Fruit fly (Drosophila melanogaster): Measurements from ENCODE around the gene SNF4Agamma.

The SNF4Agamma gene

dm6 chr3R:21127352-21127985 lies 13.1 kb upstream of the SNF4Agamma start, which contains the start of the genes slmb and CG5793 (continued):
- TF ChIP-seq CG16813 (GFP tag; IDR thresholded peaks at IDR 0.05; ENCODE audit: partially characterized antibody) (peak; percentile 63), gcm2 (GFP tag; optimal IDR thresholded peaks at IDR 0.05) (no peak), CG3281 (GFP tag; optimal IDR thresholded peaks at IDR 0.05) (peak; percentile 28), emc (GFP tag; optimal IDR thresholded peaks at IDR 0.05) (no peak), tna (GFP tag; IDR thresholded peaks at IDR 0.05; ENCODE audit: partially characterized antibody) (peak; percentile 47), Meics (GFP tag; optimal IDR thresholded peaks at IDR 0.05) (peak; percentile 20), pnt (GFP tag; optimal IDR thresholded peaks at IDR 0.05) (peak; percentile 12), CG3995 (GFP tag; optimal IDR thresholded peaks at IDR 0.05) (peak; percentile 10), CG6683 (GFP tag; optimal IDR thresholded peaks at IDR 0.05) (no peak), pros (GFP tag; optimal IDR thresholded peaks at IDR 0.05) (no peak), wek (GFP tag; optimal IDR thresholded peaks at IDR 0.05) (no peak), HLH4C (GFP tag; IDR thresholded peaks at IDR 0.05; ENCODE audit: partially characterized antibody) (peak; percentile 68), MESR4 (GFP tag; optimal IDR thresholded peaks at IDR 0.05) (peak; percentile 42), CG4617 (GFP tag; optimal IDR thresholded peaks at IDR 0.05; ENCODE audit: borderline replicate concordance) (peak; percentile 85), kah (GFP tag; optimal IDR thresholded peaks at IDR 0.05) (peak; percentile 91), CG13624 (GFP tag; optimal IDR thresholded peaks at IDR 0.05) (peak; percentile 77), CG30403 (GFP tag; optimal IDR thresholded peaks at IDR 0.05) (peak; percentile 62), hbn (GFP tag; IDR thresholded peaks at IDR 0.05; ENCODE audit: partially characterized antibody) (0 out of 2 replicates have a peak, but pooled peaks have one; percentile 46), CG13775 (GFP tag; optimal IDR thresholded peaks at IDR 0.05) (peak; percentile 18), CG10274 (GFP tag; optimal IDR thresholded peaks at IDR 0.05) (no peak), Dbx (GFP tag; IDR thresholded peaks at IDR 0.05) (peak; percentile 57; the same call in 2 of the 3 replicates), Xrp1 (GFP tag; IDR thresholded peaks at IDR 0.05) (peak; percentile 46; the same call in 1 of the 2 replicates), CG11695 (GFP tag; IDR thresholded peaks at IDR 0.05) (no peak), GATAe (GFP tag; conservative IDR thresholded peaks at IDR 0.05) (peak; percentile 62; the same call in 1 of the 2 replicates), CG10979 (tag; optimal IDR thresholded peaks at IDR 0.05) (no peak), CG3407 (GFP tag; optimal IDR thresholded peaks at IDR 0.05) (no peak), br (optimal IDR thresholded peaks at IDR 0.05) (no peak), sug (tag; optimal IDR thresholded peaks at IDR 0.05) (peak; percentile 100), Bgb (GFP tag; IDR thresholded peaks at IDR 0.05; ENCODE audit: partially characterized antibody) (peak; percentile 59), Dip2 (GFP tag; IDR thresholded peaks at IDR 0.05) (no peak), Kr (GFP tag; optimal IDR thresholded peaks at IDR 0.05) (no peak), CG12155 (GFP tag; optimal IDR thresholded peaks at IDR 0.05) (peak; percentile 59), ERR (GFP tag; optimal IDR thresholded peaks at IDR 0.05) (peak; percentile 91), pb (GFP tag; optimal IDR thresholded peaks at IDR 0.05) (no peak), chinmo (GFP tag; IDR thresholded peaks at IDR 0.05; ENCODE audit: partially characterized antibody) (no peak), CG1529 (GFP tag; optimal IDR thresholded peaks at IDR 0.05) (no peak), CG10366 (GFP tag; IDR thresholded peaks at IDR 0.05) (peak; percentile 29; the same call in 1 of the 2 replicates), eve (GFP tag; optimal IDR thresholded peaks at IDR 0.05) (no peak), grn (GFP tag; optimal IDR thresholded peaks at IDR 0.05) (peak; percentile 17), MBD-R2 (GFP tag; IDR thresholded peaks at IDR 0.05) (peak; percentile 80), schlank (tag; optimal IDR thresholded peaks at IDR 0.05) (no peak), Ssrp (tag; optimal IDR thresholded peaks at IDR 0.05) (no peak), NK7.1 (GFP tag; optimal IDR thresholded peaks at IDR 0.05) (no peak), bigmax (GFP tag; optimal IDR thresholded peaks at IDR 0.05) (peak; percentile 46), vvl (GFP tag; IDR thresholded peaks at IDR 0.05) (peak; percentile 41), prd (optimal IDR thresholded peaks at IDR 0.05) (no peak), prd (GFP tag; IDR thresholded peaks at IDR 0.05) (peak; percentile 52; the same call in 1 of the 3 replicates), CG11456 (GFP tag; IDR thresholded peaks at IDR 0.05) (peak; percentile 58; the same call in 1 of the 3 replicates), maf-S (GFP tag; optimal IDR thresholded peaks at IDR 0.05) (peak; percentile 48), amos (GFP tag; IDR thresholded peaks at IDR 0.05; ENCODE audit: partially characterized antibody) (peak; percentile 67; the same call in 1 of the 2 replicates)
